Fruit fly (Drosophila melanogaster) whole organism, adult: ENCODE measurements around the gene Shawl.
A peak's percentile ranks its signal among the peaks of the same experiment; 100 is the strongest.

ENCODE experiments used
- CG11617 ChIP-seq: fragments of 200-800 bp; sonication (Bioruptor generic); optimal IDR thresholded peaks from 2 replicates; lab custom pipeline; 2017; ENCODE audit warnings: mild to moderate bottlenecking, missing biosample characterization, missing genetic modification reagents, missing genetic modification characterization
- CG12768 ChIP-seq: fragments of 200-800 bp; sonication (Bioruptor generic); optimal IDR thresholded peaks from 2 replicates; lab custom pipeline; 2017; ENCODE audit warnings: missing biosample characterization, missing genetic modification characterization, mild to moderate bottlenecking, moderate library complexity, missing genetic modification reagents
- CG14711 ChIP-seq: fragments of 200-800 bp; sonication (Bioruptor generic); optimal IDR thresholded peaks from 2 replicates; lab custom pipeline; 2018; ENCODE audit warnings: missing biosample characterization, mild to moderate bottlenecking, missing genetic modification characterization, moderate library complexity
- CG1620 ChIP-seq: fragments of 200-800 bp; sonication (Bioruptor generic); optimal IDR thresholded peaks from 2 replicates; lab custom pipeline; 2016; ENCODE audit warnings: missing biosample characterization, missing genetic modification characterization
- CG33017 ChIP-seq: fragments of 200-800 bp; sonication (Bioruptor generic); optimal IDR thresholded peaks from 2 replicates; lab custom pipeline; 2018; ENCODE audit warnings: missing biosample characterization, mild to moderate bottlenecking, missing genetic modification characterization, moderate library complexity
- CG5204 ChIP-seq: fragments of 200-800 bp; sonication (Bioruptor generic); optimal IDR thresholded peaks from 2 replicates; lab custom pipeline; 2016; ENCODE audit warnings: missing biosample characterization, missing genetic modification characterization
- CG7045 ChIP-seq: fragments of 200-800 bp; sonication (Bioruptor generic); optimal IDR thresholded peaks from 2 replicates; lab custom pipeline; 2017; ENCODE audit warnings: missing biosample characterization, mild to moderate bottlenecking, missing genetic modification characterization
- CG7101 ChIP-seq: fragments of 200-800 bp; sonication (Bioruptor generic); optimal IDR thresholded peaks from 2 replicates; lab custom pipeline; 2018; ENCODE audit warnings: missing biosample characterization, mild to moderate bottlenecking, missing genetic modification characterization, moderate library complexity
- Clk ChIP-seq: fragments of 200-800 bp; sonication (Bioruptor generic); optimal IDR thresholded peaks from 2 replicates; lab custom pipeline; 2017; ENCODE audit warnings: missing biosample characterization, missing genetic modification characterization
- Crg-1 ChIP-seq: fragments of 200-800 bp; sonication (Bioruptor generic); optimal IDR thresholded peaks from 2 replicates; lab custom pipeline; 2016; ENCODE audit warnings: missing biosample characterization, missing genetic modification characterization
- Hr96 ChIP-seq: fragments of 200-800 bp; sonication (Bioruptor generic); optimal IDR thresholded peaks from 2 replicates; lab custom pipeline; 2016; ENCODE audit warnings: missing biosample characterization, missing genetic modification characterization
- Mnt ChIP-seq: fragments of 200-800 bp; sonication (Bioruptor generic); optimal IDR thresholded peaks from 2 replicates; lab custom pipeline; 2016; ENCODE audit warnings: missing biosample characterization, mild to moderate bottlenecking, missing genetic modification characterization
- bab1 ChIP-seq: fragments of 200-800 bp; sonication (Bioruptor generic); optimal IDR thresholded peaks from 3 replicates; lab custom pipeline; 2019; ENCODE audit warnings: missing biosample characterization, mild to moderate bottlenecking, missing genetic modification characterization, moderate library complexity
- cic ChIP-seq: fragments of 200-800 bp; sonication (Bioruptor generic); optimal IDR thresholded peaks from 2 replicates; lab custom pipeline; 2017; ENCODE audit warnings: missing biosample characterization, mild to moderate bottlenecking, missing genetic modification characterization, moderate library complexity
- cnc ChIP-seq, 2 experiments: fragments of >200 bp; optimal IDR thresholded peaks; 2 replicates each; lab custom pipeline; 2017
- kay ChIP-seq: fragments of 200-800 bp; sonication (Bioruptor generic); peaks from one replicate; lab custom pipeline; 2016; ENCODE audit warnings: missing biosample characterization, missing genetic modification characterization, borderline replicate concordance
- ovo ChIP-seq: fragments of 200-800 bp; sonication (Bioruptor generic); optimal IDR thresholded peaks from 2 replicates; lab custom pipeline; 2016; ENCODE audit warnings: missing biosample characterization, missing genetic modification characterization
- pad ChIP-seq: fragments of 200-800 bp; sonication (Bioruptor generic); optimal IDR thresholded peaks from 3 replicates; lab custom pipeline; 2017; ENCODE audit warnings: missing biosample characterization, missing genetic modification characterization, mild to moderate bottlenecking, moderate library complexity, missing genetic modification reagents
- tj ChIP-seq: fragments of 200-800 bp; sonication (Bioruptor generic); optimal IDR thresholded peaks from 3 replicates; lab custom pipeline; 2017; ENCODE audit warnings: missing biosample characterization, mild to moderate bottlenecking, missing genetic modification characterization, moderate library complexity
- toe ChIP-seq: fragments of 200-800 bp; sonication (Bioruptor generic); optimal IDR thresholded peaks from 2 replicates; lab custom pipeline; 2016; ENCODE audit warnings: missing biosample characterization, missing genetic modification characterization

The Shawl gene

DNA sequence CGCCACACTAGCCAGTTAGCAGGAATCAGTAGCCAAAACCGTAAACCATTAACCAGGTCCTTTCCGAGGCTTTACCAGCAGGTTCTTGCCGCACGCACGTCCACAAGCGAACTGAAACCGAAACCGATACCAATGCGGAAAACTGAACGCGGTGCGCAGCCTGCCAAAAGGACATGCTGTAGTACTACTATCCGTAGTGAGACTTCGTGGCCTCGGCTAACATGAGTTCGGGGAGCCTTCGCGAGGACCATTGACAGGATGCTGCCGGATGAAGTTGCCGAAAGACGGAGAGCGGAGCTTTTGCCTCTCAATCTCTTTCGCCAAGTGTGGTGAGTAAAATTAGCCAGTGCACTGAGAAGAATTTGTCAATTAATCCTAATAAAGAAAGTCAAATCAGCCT, at the start of gene Shawl:
Shawl (minus strand) TSS at position 104 of the 400 bp plus-strand sequence.
- TF ChIP-seq CG7045 (GFP tag; lab: Kevin White, UChicago) = no peak
- TF ChIP-seq Crg-1 (GFP tag; lab: Kevin White, UChicago) = no peak
- no peak for TF ChIP-seq CG11617
- TF ChIP-seq CG12768 (GFP tag; lab: Kevin White, UChicago) = no peak
- no peak for TF ChIP-seq Hr96 (GFP tag; lab: Kevin White, UChicago)
- no peak for TF ChIP-seq kay (GFP tag; lab: Kevin White, UChicago)
- no peak for TF ChIP-seq CG14711 (tag; lab: Kevin White, UChicago)
- TF ChIP-seq CG7101 (tag; lab: Kevin White, UChicago) = no peak
- no peak for TF ChIP-seq pad (GFP tag; lab: Kevin White, UChicago)
- TF ChIP-seq CG5204 = no peak
- TF ChIP-seq CG1620 (GFP tag; lab: Kevin White, UChicago) = no peak
- TF ChIP-seq Mnt (GFP tag; lab: Kevin White, UChicago) = no peak
- TF ChIP-seq ovo = no peak

DNA sequence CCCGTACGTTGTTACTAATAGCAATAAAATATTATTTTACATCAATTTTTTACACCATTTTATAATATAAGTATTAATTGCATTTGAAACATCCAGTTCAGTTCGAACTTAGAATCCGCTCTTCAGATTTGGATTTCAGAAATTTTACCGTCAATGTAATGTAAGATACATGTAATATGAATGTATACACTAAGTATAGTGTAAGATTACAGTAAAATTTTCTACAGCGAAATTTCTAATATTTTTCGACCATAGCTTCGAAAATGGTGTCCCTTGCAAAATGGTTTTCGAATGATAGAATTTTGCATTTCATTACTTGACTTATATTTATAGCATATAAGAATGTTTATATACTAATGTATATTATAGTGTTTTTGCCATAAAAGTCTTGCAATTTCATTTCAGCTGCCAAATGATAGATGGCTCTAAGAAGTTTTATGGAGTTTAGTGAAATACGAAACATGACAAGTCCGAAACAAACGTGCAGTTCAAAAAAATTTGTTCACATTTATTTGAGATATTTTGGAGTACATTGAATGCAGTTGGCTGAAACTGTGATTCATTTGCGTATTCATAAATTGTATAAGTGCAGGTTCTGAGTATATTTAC, 49.6 kb upstream of the Shawl start:
- TF ChIP-seq Hr96 (GFP tag; lab: Kevin White, UChicago) = no peak
- no peak for TF ChIP-seq kay (GFP tag; lab: Kevin White, UChicago)
- no peak for TF ChIP-seq CG12768 (GFP tag; lab: Kevin White, UChicago)
- TF ChIP-seq CG7101 (tag; lab: Kevin White, UChicago) = no peak
- TF ChIP-seq CG14711 (tag; lab: Kevin White, UChicago) = no peak
- TF ChIP-seq cnc (optimal IDR thresholded peaks at IDR 0.05; lab: Kevin White, UChicago) = no peak
- TF ChIP-seq CG33017 (tag; lab: Kevin White, UChicago) = no peak
- TF ChIP-seq CG5204 = no peak
- no peak for TF ChIP-seq tj (GFP tag; lab: Kevin White, UChicago)
- TF ChIP-seq Mnt (GFP tag; lab: Kevin White, UChicago) = no peak
- no peak for TF ChIP-seq Crg-1 (GFP tag; lab: Kevin White, UChicago)
- TF ChIP-seq toe = no peak
- TF ChIP-seq cic (GFP tag; lab: Kevin White, UChicago) = no peak
- no peak for TF ChIP-seq bab1 (GFP tag; lab: Kevin White, UChicago)
- no peak for TF ChIP-seq ovo
- TF ChIP-seq CG1620 (GFP tag; lab: Kevin White, UChicago) = no peak
- no peak for TF ChIP-seq CG7045 (GFP tag; lab: Kevin White, UChicago)
- TF ChIP-seq CG11617 = no peak
- no peak for TF ChIP-seq Clk (GFP tag; lab: Kevin White, UChicago)
- no peak for TF ChIP-seq pad (GFP tag; lab: Kevin White, UChicago)

DNA sequence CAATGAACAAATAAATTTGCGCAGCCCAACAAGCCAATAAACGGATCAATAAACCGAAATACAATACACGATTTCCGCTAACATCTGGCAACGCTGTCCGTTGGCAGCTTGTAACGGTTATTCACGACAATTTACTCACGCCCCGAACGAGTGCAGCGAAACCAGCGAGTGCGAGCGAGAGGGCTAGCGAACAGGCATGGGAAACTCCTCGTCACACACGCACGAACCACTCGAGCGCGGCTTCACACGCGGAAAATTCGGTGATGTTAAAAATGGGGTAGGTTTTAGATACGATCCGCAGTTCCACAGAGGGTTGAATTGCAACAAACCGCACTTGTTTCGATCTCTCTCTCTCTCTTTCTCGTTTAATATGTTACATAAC, 45.1 kb upstream of the Shawl start:
- TF ChIP-seq CG12768 (GFP tag; lab: Kevin White, UChicago) (no peak), CG14711 (tag; lab: Kevin White, UChicago) (no peak)

DNA sequence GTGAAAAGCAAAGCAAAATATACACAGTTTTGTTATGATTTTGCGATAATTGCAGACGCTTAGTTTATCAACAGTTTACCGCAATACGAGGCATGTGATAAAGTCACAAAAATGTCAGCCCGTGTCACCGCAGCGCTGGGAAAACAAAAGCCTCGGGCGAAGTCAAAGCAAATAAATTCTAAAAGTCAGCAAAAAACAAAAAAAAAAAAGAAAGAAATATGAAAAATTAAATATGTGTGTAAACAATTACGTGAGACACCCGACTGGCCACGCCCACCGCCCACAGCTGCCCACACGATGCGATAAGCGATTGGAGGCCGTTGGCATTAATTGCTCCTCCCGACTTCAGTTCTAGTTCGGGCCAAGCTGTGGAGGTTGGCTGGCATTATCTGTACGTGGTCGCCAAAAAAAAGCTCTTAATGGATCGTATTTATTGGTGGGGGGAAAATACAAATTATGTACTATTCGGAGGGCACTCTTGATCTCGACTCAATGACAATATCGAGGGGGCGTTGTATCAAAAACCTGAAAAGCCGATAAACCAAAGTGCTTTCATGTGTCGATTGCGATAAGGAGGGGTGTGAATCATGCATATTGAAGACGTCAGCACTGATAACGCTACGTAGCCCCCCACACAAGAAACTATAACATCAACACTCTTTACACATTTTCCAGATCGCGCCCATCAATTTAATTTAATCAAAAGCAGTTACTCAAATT, 44.6 kb upstream of the Shawl start:
- TF ChIP-seq pad (GFP tag; lab: Kevin White, UChicago) (no peak), CG11617 (peak; percentile 11), CG7101 (tag; lab: Kevin White, UChicago) (no peak), CG1620 (GFP tag; lab: Kevin White, UChicago) (no peak), CG14711 (tag; lab: Kevin White, UChicago) (no peak), CG7045 (GFP tag; lab: Kevin White, UChicago) (peak; percentile 35), CG33017 (tag; lab: Kevin White, UChicago) (no peak), CG5204 (no peak), tj (GFP tag; lab: Kevin White, UChicago) (peak; percentile 30), toe (no peak), kay (GFP tag; lab: Kevin White, UChicago) (peak; percentile 91), Crg-1 (GFP tag; lab: Kevin White, UChicago) (no peak), cnc (optimal IDR thresholded peaks at IDR 0.05; lab: Kevin White, UChicago) (no peak), ovo (no peak), cic (GFP tag; lab: Kevin White, UChicago) (no peak), bab1 (GFP tag; lab: Kevin White, UChicago) (no peak), Mnt (GFP tag; lab: Kevin White, UChicago) (no peak), CG12768 (GFP tag; lab: Kevin White, UChicago) (no peak), Clk (GFP tag; lab: Kevin White, UChicago) (no peak), Hr96 (GFP tag; lab: Kevin White, UChicago) (no peak)

DNA sequence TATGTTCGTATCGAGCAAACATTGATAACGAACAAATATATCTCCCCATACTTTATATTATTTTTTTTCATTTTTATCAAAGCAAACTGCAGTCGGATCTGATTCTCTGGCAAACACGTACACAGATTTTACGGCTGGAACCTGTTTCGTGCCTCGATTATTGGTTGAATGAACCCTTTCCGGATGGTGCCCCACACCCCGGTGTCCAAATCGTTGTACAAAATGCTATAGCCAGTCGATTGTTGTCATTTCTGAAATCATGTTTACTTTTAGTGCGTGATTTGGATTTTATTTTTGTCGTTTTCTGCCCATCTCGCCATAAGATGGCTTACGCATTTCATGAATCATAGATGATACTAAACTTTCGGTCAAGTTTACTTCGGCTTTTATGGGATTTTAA, 42.9 kb upstream of the Shawl start:
- TF ChIP-seq Crg-1 (GFP tag; lab: Kevin White, UChicago) = no peak
- no peak for TF ChIP-seq ovo
- no peak for TF ChIP-seq bab1 (GFP tag; lab: Kevin White, UChicago)
- TF ChIP-seq cic (GFP tag; lab: Kevin White, UChicago) = no peak
- TF ChIP-seq Hr96 (GFP tag; lab: Kevin White, UChicago) = no peak
- TF ChIP-seq CG33017 (tag; lab: Kevin White, UChicago) = no peak
- TF ChIP-seq CG7101 (tag; lab: Kevin White, UChicago) = no peak

DNA sequence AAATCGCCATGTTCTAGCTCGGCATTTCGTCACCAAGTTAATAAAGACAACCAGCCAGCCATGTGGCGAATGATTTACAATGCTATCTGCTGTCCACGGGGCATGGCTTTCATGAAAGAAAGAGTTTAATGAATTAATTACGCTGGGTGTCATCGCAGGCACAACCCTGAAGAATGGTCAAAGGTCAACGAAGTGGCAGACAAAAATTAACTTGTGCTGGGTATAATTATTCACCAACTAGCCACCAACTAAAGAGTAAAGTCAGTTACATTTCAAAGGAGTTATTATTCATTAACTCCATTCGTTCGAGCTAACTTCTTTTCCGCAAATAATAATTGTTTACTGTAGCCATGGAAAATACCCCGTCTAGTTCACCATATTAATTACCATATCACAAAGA, 42.5 kb upstream of the Shawl start:
- TF ChIP-seq CG11617 (no peak), CG14711 (tag; lab: Kevin White, UChicago) (no peak), CG33017 (tag; lab: Kevin White, UChicago) (no peak), Hr96 (GFP tag; lab: Kevin White, UChicago) (no peak), Mnt (GFP tag; lab: Kevin White, UChicago) (no peak), toe (no peak), CG5204 (no peak), CG12768 (GFP tag; lab: Kevin White, UChicago) (no peak), CG1620 (GFP tag; lab: Kevin White, UChicago) (no peak), cic (GFP tag; lab: Kevin White, UChicago) (no peak), tj (GFP tag; lab: Kevin White, UChicago) (no peak)
